Worm (Caenorhabditis elegans) whole organism, late embryonic: ENCODE measurements around the gene Y43F8B.20.

Experiments
- C38D4.7 ChIP-seq: fragments of 200-800 bp; sonication (Bioruptor generic); optimal IDR thresholded peaks from 2 replicates; lab custom pipeline; 2018; ENCODE audit warnings: mild to moderate bottlenecking, missing genetic modification characterization, moderate library complexity, missing compliant biosample characterization
- F13H6.1 ChIP-seq: sonication (generic microtip); optimal IDR thresholded peaks from 2 replicates; lab custom pipeline; 2016; ENCODE audit warnings: missing genetic modification characterization, missing compliant biosample characterization
- K02D7.2 ChIP-seq: sonication (generic microtip); optimal IDR thresholded peaks from 2 replicates; lab custom pipeline; 2017; ENCODE audit warnings: mild to moderate bottlenecking, missing genetic modification characterization, missing compliant biosample characterization
- ahr-1 ChIP-seq: sonication (generic microtip); optimal IDR thresholded peaks from 2 replicates; lab custom pipeline; 2016; ENCODE audit warnings: missing genetic modification characterization, missing compliant biosample characterization
- ceh-30 ChIP-seq: fragments of 150-350 bp; optimal IDR thresholded peaks from 2 replicates; lab custom pipeline; 2014; ENCODE audit warnings: missing biosample characterization, missing genetic modification characterization
- ceh-45 ChIP-seq: fragments of 200-800 bp; sonication (Bioruptor generic); IDR thresholded peaks from 2 replicates; pipeline ENCODE4 v1.3.6; 2022; ENCODE audit warnings: missing genetic modification reagents, missing genetic modification characterization, missing compliant biosample characterization
- ceh-6 ChIP-seq: fragments of 200-800 bp; sonication (Bioruptor generic); optimal IDR thresholded peaks from 2 replicates; lab custom pipeline; 2018; ENCODE audit warnings: mild to moderate bottlenecking, missing genetic modification characterization, missing compliant biosample characterization
- ceh-9 ChIP-seq: sonication (generic microtip); optimal IDR thresholded peaks from 2 replicates; lab custom pipeline; 2016; ENCODE audit warnings: mild to moderate bottlenecking, missing genetic modification characterization, inconsistent platforms, missing compliant biosample characterization
- elt-4 ChIP-seq: sonication (generic microtip); optimal IDR thresholded peaks from 2 replicates; lab custom pipeline; 2016; ENCODE audit warnings: missing genetic modification characterization, missing compliant biosample characterization
- ets-4 ChIP-seq: sonication (generic microtip); optimal IDR thresholded peaks from 2 replicates; lab custom pipeline; 2016; ENCODE audit warnings: missing genetic modification characterization, missing compliant biosample characterization
- fax-1 ChIP-seq: sonication (generic microtip); optimal IDR thresholded peaks from 2 replicates; lab custom pipeline; 2016; ENCODE audit warnings: missing genotype, missing genetic modification characterization, missing compliant biosample characterization
- fkh-6 ChIP-seq: sonication (generic microtip); optimal IDR thresholded peaks from 2 replicates; lab custom pipeline; 2016; ENCODE audit warnings: missing genetic modification characterization, missing compliant biosample characterization
- hlh-15 ChIP-seq: sonication (generic microtip); optimal IDR thresholded peaks from 2 replicates; lab custom pipeline; 2016; ENCODE audit warnings: missing genetic modification characterization, missing compliant biosample characterization
- hlh-30 ChIP-seq: sonication (generic microtip); optimal IDR thresholded peaks from 2 replicates; lab custom pipeline; 2017; ENCODE audit warnings: antibody characterized with exemption, missing genetic modification characterization, missing compliant biosample characterization; ENCODE audit not compliant: insufficient read depth
- hlh-6 ChIP-seq: sonication (generic microtip); optimal IDR thresholded peaks from 2 replicates; lab custom pipeline; 2016; ENCODE audit warnings: missing genotype, missing genetic modification characterization, missing compliant biosample characterization
- hlh-8 ChIP-seq: sonication (generic microtip); optimal IDR thresholded peaks from 2 replicates; lab custom pipeline; 2016; ENCODE audit warnings: missing genotype, missing genetic modification characterization, missing compliant biosample characterization
- lim-6 ChIP-seq: sonication (generic microtip); optimal IDR thresholded peaks from 2 replicates; lab custom pipeline; 2016; ENCODE audit warnings: missing genetic modification characterization, missing compliant biosample characterization
- lin-11 ChIP-seq: fragments of 200-800 bp; sonication (Bioruptor generic); optimal IDR thresholded peaks from 2 replicates; lab custom pipeline; 2018; ENCODE audit warnings: mild to moderate bottlenecking, missing genetic modification characterization, missing compliant biosample characterization
- mec-3 ChIP-seq: sonication (generic microtip); optimal IDR thresholded peaks from 2 replicates; lab custom pipeline; 2016; ENCODE audit warnings: borderline replicate concordance, missing genetic modification characterization, missing compliant biosample characterization
- nfya-1 ChIP-seq: sonication (generic microtip); optimal IDR thresholded peaks from 2 replicates; lab custom pipeline; 2017; ENCODE audit warnings: missing genetic modification characterization, mild to moderate bottlenecking, missing compliant biosample characterization, antibody characterized with exemption, moderate library complexity
- nhr-232 ChIP-seq: sonication (generic microtip); optimal IDR thresholded peaks from 2 replicates; lab custom pipeline; 2016; ENCODE audit warnings: missing genetic modification characterization, missing compliant biosample characterization
- npax-4 ChIP-seq: sonication (generic microtip); optimal IDR thresholded peaks from 2 replicates; lab custom pipeline; 2016; ENCODE audit warnings: missing genetic modification characterization, missing compliant biosample characterization
- odd-2 ChIP-seq: sonication (generic microtip); optimal IDR thresholded peaks from 2 replicates; lab custom pipeline; 2017; ENCODE audit warnings: antibody characterized with exemption, mild to moderate bottlenecking, missing genetic modification characterization, missing compliant biosample characterization
- pag-3 ChIP-seq: sonication (generic microtip); optimal IDR thresholded peaks from 2 replicates; lab custom pipeline; 2016; ENCODE audit warnings: missing compliant biosample characterization, missing genetic modification characterization, borderline replicate concordance
- pat-9 ChIP-seq: fragments of 200-800 bp; sonication (Bioruptor generic); optimal IDR thresholded peaks from 2 replicates; lab custom pipeline; 2018; ENCODE audit warnings: mild to moderate bottlenecking, missing genetic modification characterization, moderate library complexity, missing compliant biosample characterization
- pqm-1 ChIP-seq: sonication (generic microtip); optimal IDR thresholded peaks from 2 replicates; lab custom pipeline; 2016; ENCODE audit warnings: missing genetic modification characterization, missing compliant biosample characterization
- pros-1 ChIP-seq: fragments of 150-350 bp; optimal IDR thresholded peaks from 2 replicates; lab custom pipeline; 2014; ENCODE audit warnings: missing biosample characterization, missing genetic modification reagents, missing genetic modification characterization
- ref-2 ChIP-seq: sonication (generic microtip); optimal IDR thresholded peaks from 2 replicates; lab custom pipeline; 2016; ENCODE audit warnings: missing genetic modification characterization, missing compliant biosample characterization
- tbx-2 ChIP-seq: sonication (generic microtip); optimal IDR thresholded peaks from 2 replicates; lab custom pipeline; 2016; ENCODE audit warnings: missing genetic modification characterization, missing compliant biosample characterization
- tbx-7 ChIP-seq: sonication (generic microtip); optimal IDR thresholded peaks from 2 replicates; lab custom pipeline; 2016; ENCODE audit warnings: missing genotype, missing genetic modification characterization, missing compliant biosample characterization
- unc-3 ChIP-seq, 2 experiments: fragments of 200-800 bp in 1 of 2; sonication (Bioruptor generic) in 1 of 2; sonication (generic microtip) in 1 of 2; conservative IDR thresholded peaks in 1 of 2; optimal IDR thresholded peaks in 1 of 2; 2 replicates each; pipeline versions ENCODE4 v1.3.6 to Lab custom; 2016 to 2022; ENCODE audit warnings: missing compliant biosample characterization in 2 of 2, missing genetic modification characterization in 2 of 2, missing genetic modification reagents in 1 of 2
- unc-86 ChIP-seq: sonication (generic microtip); optimal IDR thresholded peaks from 2 replicates; lab custom pipeline; 2016; ENCODE audit warnings: missing genetic modification characterization, missing compliant biosample characterization

Y43F8B.20 gene

DNA sequence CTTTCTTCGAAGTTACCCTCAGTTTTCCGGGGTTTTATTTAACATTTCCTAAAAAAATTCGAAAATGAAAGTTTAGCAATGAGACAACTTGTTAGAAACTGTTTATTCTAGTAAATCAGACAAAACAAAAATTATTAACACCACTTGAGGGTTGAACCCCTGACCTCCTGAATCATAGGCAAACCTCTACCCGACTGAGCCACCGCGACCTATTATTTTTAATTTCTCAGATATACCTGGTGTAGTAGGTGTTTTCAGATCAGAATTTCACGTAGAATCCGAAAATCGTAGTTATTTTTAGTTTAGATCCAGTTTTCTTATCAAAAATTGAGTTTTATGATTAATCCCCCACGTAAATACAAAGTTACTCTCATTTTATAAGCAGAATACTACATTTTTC is 20.5 kb upstream of the Y43F8B.20 start:
- no peak for TF ChIP-seq unc-86
- TF ChIP-seq hlh-8 (tag; lab: Kevin White, UChicago), result no peak
- no peak for TF ChIP-seq hlh-30 (tag; lab: Kevin White, UChicago)
- no peak for TF ChIP-seq ahr-1 (tag; lab: Kevin White, UChicago)
- TF ChIP-seq tbx-2 (tag; lab: Kevin White, UChicago), result no peak
- TF ChIP-seq elt-4 (tag; lab: Kevin White, UChicago), result no peak

DNA sequence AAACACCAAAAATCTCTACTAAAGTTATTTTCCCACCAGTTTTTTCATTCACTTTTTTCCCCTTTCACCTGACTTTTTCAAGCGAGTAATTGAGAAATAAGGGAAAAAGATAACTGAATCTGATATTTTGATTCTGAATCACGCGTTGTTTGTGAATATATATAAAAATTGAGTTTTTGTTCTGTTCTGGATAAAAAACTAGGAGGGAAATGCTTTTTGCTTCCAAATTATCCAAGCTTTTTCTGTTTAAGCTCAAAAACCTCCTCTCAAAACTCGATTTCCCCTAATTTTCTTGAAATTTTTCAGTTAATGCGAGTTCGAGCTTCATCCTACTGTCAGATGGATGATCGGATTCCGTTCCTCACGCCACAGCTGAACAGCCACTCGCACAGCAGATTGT is 15.5 kb upstream of the Y43F8B.20 start, which contains the start of gene kcnl-1:
Gene kcnl-1 (plus strand): TSS at position 301 of the 400 bp plus-strand sequence.
- no peak for TF ChIP-seq mec-3 (tag; lab: Kevin White, UChicago)
- TF ChIP-seq odd-2 (tag; lab: Kevin White, UChicago), result no peak
- TF ChIP-seq unc-3 (GFP tag; conservative IDR thresholded peaks at IDR 0.05; lab: Robert Waterston, UW), result no peak
- TF ChIP-seq unc-3 (tag; optimal IDR thresholded peaks at IDR 0.05; lab: Kevin White, UChicago), result no peak
- TF ChIP-seq lin-11, result no peak
- no peak for TF ChIP-seq npax-4 (tag; lab: Kevin White, UChicago)
- no peak for TF ChIP-seq tbx-7
- TF ChIP-seq pqm-1 (tag; lab: Kevin White, UChicago), result no peak
- no peak for TF ChIP-seq F13H6.1 (tag; lab: Kevin White, UChicago)

DNA sequence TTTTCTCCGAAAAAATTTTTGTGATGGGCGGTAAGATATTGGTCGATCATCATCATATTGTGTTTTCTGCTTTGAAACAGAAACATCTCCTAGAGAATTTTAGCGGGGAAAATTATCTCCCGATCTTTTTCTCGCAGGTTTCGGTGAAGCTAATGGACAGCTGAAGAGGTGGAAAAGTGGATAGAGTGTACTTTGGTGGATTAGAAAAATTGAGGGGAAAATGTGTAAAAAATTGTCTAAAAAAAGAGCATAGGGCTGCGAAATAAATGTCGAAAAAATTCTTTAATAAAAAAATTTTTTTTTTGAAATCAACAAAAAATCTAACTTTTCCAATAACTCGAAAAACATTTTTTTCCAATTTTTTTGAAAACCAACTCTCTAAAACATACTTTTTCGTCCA is 6.3 kb upstream of the Y43F8B.20 start, which contains the start of gene oac-1:
Gene oac-1 (minus strand): TSS at position 101 of the 400 bp plus-strand sequence.
- TF ChIP-seq mec-3 (tag; lab: Kevin White, UChicago) (no peak), ref-2 (tag; lab: Kevin White, UChicago) (no peak), tbx-7 (no peak), fkh-6 (tag; lab: Kevin White, UChicago) (no peak), pros-1 (tag; lab: Kevin White, UChicago) (no peak), K02D7.2 (tag; lab: Kevin White, UChicago) (no peak), nfya-1 (tag; lab: Kevin White, UChicago) (no peak), hlh-15 (tag; lab: Kevin White, UChicago) (no peak), ets-4 (tag; lab: Kevin White, UChicago) (no peak), hlh-30 (tag; lab: Kevin White, UChicago) (no peak), lim-6 (tag; lab: Kevin White, UChicago) (no peak), pat-9 (no peak)

DNA sequence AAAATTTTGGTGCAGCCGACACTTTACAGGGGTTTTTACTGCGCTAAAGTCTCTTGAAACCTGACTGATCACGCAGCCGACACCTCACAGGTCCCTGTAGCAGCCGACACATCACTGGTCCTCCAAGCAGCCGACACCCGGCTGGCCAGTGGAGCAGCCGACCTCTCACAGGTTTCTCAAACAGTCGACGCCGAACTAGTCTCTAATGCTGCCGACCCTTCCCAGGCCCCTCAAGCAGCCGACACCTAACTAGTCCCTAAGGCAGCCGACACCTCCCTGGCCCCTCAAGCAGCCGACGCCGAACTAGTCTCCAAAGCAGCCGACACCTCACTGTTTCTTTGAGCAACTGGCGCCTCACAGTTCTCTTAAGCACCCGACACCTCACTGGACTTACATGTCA is 5.8 kb upstream of the Y43F8B.20 start:
- TF ChIP-seq ceh-6 (GFP tag; lab: Kevin White, UChicago) (no peak), pag-3 (tag; lab: Kevin White, UChicago) (peak; percentile 45), elt-4 (tag; lab: Kevin White, UChicago) (peak; percentile 28)

DNA sequence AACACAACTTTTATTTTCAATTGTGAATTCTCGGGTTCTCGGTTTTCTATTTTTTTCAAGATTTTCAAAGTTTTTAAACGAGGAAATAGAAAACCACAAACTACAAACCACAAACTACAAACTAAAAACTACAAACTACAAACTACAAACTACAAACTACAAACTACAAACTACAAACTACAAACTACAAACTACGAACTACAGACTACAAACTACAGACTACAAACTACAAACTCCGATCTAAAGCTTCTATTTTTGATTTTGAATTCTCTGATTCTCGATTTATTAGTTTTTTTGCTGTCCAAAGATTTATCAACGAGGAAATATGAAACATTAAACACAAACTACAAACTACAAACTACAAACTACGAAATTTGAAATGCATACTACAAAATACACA is 705 bp upstream of the Y43F8B.20 start:
- TF ChIP-seq C38D4.7 (GFP tag; lab: Kevin White, UChicago), result no peak
- TF ChIP-seq ceh-45 (GFP tag; lab: Robert Waterston, UW), result no peak
- TF ChIP-seq ceh-9 (tag; lab: Kevin White, UChicago), result no peak
- no peak for TF ChIP-seq hlh-6 (tag; lab: Kevin White, UChicago)
- peak; percentile 91 for TF ChIP-seq ceh-30 (tag; lab: Kevin White, UChicago)
- no peak for TF ChIP-seq ets-4 (tag; lab: Kevin White, UChicago)
- no peak for TF ChIP-seq fax-1 (tag; lab: Kevin White, UChicago)
- TF ChIP-seq npax-4 (tag; lab: Kevin White, UChicago), result no peak
- TF ChIP-seq nhr-232 (tag; lab: Kevin White, UChicago), result no peak
